Fruit fly (Drosophila melanogaster): ENCODE results near the gene TM9SF4.

DNA sequence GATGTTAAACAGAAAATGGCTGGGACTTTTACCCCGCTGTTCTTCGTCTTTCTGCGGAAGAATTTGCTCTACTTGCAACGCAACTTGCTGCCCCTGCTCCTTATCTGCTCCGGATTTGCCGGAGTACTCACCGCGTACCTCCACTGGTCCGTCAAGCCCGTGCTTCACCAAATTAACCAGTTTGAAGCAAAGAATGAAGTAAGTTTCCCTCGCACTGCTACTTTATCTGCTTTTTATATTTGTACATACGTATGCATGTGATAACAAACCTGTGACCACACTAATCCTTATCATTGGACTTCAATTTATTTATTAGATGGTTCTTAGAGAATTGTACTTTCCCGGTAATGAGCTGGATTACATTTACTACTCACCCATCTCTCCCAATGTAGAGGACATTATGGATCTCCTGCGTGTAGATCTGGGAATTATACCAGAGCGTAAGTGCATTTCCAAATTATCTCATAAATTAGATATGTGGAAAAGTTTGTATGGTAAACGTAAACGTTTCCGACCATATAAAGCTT, 37.5 kb downstream of the TM9SF4 start, which contains the start of gene CG16890:
- TF ChIP-seq Ets96B (tag; optimal IDR thresholded peaks at IDR 0.05) (no peak), pdm3 (GFP tag; optimal IDR thresholded peaks at IDR 0.05) (no peak), CG6792 (GFP tag; optimal IDR thresholded peaks at IDR 0.05) (no peak), Gug (GFP tag; IDR thresholded peaks at IDR 0.05) (no peak), salr (GFP tag; optimal IDR thresholded peaks at IDR 0.05) (no peak)

Data from whole organism, prepupa.